Fruit fly (Drosophila melanogaster): ENCODE data around the gene ninaA.

Gene ninaA

dm6 chr2L:855052-855547 is 22.0 kb upstream of the ninaA start, which contains the start of gene CG13949 (continued):
- TF ChIP-seq CG7271 (tag; optimal IDR thresholded peaks at IDR 0.05) (no peak), Sox102F (GFP tag; optimal IDR thresholded peaks at IDR 0.05) (peak; percentile 67), jigr1 (GFP tag; IDR thresholded peaks at IDR 0.05) (no peak), mam (GFP tag; optimal IDR thresholded peaks at IDR 0.05) (peak; percentile 65), Hand (GFP tag; optimal IDR thresholded peaks at IDR 0.05) (peak; percentile 60), tll (GFP tag; optimal IDR thresholded peaks at IDR 0.05) (no peak), CG14014 (GFP tag; IDR thresholded peaks at IDR 0.05) (peak; percentile 79), slou (GFP tag; optimal IDR thresholded peaks at IDR 0.05) (peak; percentile 25), bcd (GFP tag; optimal IDR thresholded peaks at IDR 0.05) (peak; percentile 45), CG16779 (GFP tag; IDR thresholded peaks at IDR 0.05) (peak; percentile 68; the same call in 1 of the 2 replicates), dpn (GFP tag; optimal IDR thresholded peaks at IDR 0.05) (peak; percentile 48 to 67), CG1024 (GFP tag; IDR thresholded peaks at IDR 0.05) (no peak), usp (GFP tag; optimal IDR thresholded peaks at IDR 0.05) (no peak), en (GFP tag; optimal IDR thresholded peaks at IDR 0.05) (peak; percentile 42), chinmo (GFP tag; IDR thresholded peaks at IDR 0.05; ENCODE audit: partially characterized antibody) (no peak), CG5245 (GFP tag; optimal IDR thresholded peaks at IDR 0.05) (no peak), CG6813 (GFP tag; optimal IDR thresholded peaks at IDR 0.05) (peak; percentile 30), scrt (GFP tag; optimal IDR thresholded peaks at IDR 0.05) (peak; percentile 32), dati (GFP tag; IDR thresholded peaks at IDR 0.05) (peak; percentile 60; the same call in 1 of the 2 replicates), CG13894 (tag; optimal IDR thresholded peaks at IDR 0.05) (peak; percentile 63), CG1233 (GFP tag; optimal IDR thresholded peaks at IDR 0.05) (peak; percentile 46), maf-S (GFP tag; optimal IDR thresholded peaks at IDR 0.05) (peak; percentile 60), tin (GFP tag; optimal IDR thresholded peaks at IDR 0.05) (peak; percentile 47), CG5180 (GFP tag; optimal IDR thresholded peaks at IDR 0.05) (peak; percentile 12), ATbp (GFP tag; optimal IDR thresholded peaks at IDR 0.05) (peak; percentile 37), CG15696 (tag; optimal IDR thresholded peaks at IDR 0.05) (peak; percentile 15), CG30403 (GFP tag; optimal IDR thresholded peaks at IDR 0.05) (peak; percentile 70), Xbp1 (GFP tag; optimal IDR thresholded peaks at IDR 0.05) (peak; percentile 65), CG17359 (tag; optimal IDR thresholded peaks at IDR 0.05) (peak; percentile 62), CG7357 (GFP tag; IDR thresholded peaks at IDR 0.05) (no peak), gsb-n (tag; optimal IDR thresholded peaks at IDR 0.05) (peak; percentile 38), fd64A (GFP tag; optimal IDR thresholded peaks at IDR 0.05) (no peak), Awh (GFP tag; IDR thresholded peaks at IDR 0.05) (peak; percentile 72), Stat92E (GFP tag; optimal IDR thresholded peaks at IDR 0.05) (no peak), tgo (GFP tag; IDR thresholded peaks at IDR 0.05) (peak; percentile 70), Jarid2 (GFP tag; optimal IDR thresholded peaks at IDR 0.05) (peak; percentile 22), inv (GFP tag; IDR thresholded peaks at IDR 0.05; ENCODE audit: partially characterized antibody) (peak; percentile 46; the same call in 1 of the 2 replicates), CHES-1-like (GFP tag; optimal IDR thresholded peaks at IDR 0.05) (peak; percentile 33), CG18619 (GFP tag; optimal IDR thresholded peaks at IDR 0.05) (peak; percentile 6), CG7928 (GFP tag; optimal IDR thresholded peaks at IDR 0.05) (no peak), pzg (GFP tag; optimal IDR thresholded peaks at IDR 0.05) (peak; percentile 55), CG13624 (GFP tag; optimal IDR thresholded peaks at IDR 0.05) (peak; percentile 64), ken (GFP tag; IDR thresholded peaks at IDR 0.05) (peak; percentile 88), CG17612 (GFP tag; IDR thresholded peaks at IDR 0.05) (no peak), dmrt11E (tag; optimal IDR thresholded peaks at IDR 0.05) (peak; percentile 21), stc (GFP tag; IDR thresholded peaks at IDR 0.05) (peak; percentile 76), Bdp1 (GFP tag; optimal IDR thresholded peaks at IDR 0.05) (peak; percentile 31), CG31365 (tag; optimal IDR thresholded peaks at IDR 0.05) (no peak), CG12219 (GFP tag; optimal IDR thresholded peaks at IDR 0.05) (peak; percentile 22)

All from whole organism, embryonic.